Worm (Caenorhabditis elegans): ENCODE results near the gene C35D10.3.

ce11 chrIII:4844327-4844726, 24.4 kb upstream of the C35D10.3 start, which contains the start of the genes clec-157 and fkh-5:
- no peak for TF ChIP-seq ztf-23 (GFP tag; IDR thresholded peaks at IDR 0.05)
- TF ChIP-seq flt-1 (GFP tag; IDR thresholded peaks at IDR 0.05) = no peak

Measured in whole organism, midembryonic.